Worm (Caenorhabditis elegans): ENCODE data around the gene F53G2.13.

DNA sequence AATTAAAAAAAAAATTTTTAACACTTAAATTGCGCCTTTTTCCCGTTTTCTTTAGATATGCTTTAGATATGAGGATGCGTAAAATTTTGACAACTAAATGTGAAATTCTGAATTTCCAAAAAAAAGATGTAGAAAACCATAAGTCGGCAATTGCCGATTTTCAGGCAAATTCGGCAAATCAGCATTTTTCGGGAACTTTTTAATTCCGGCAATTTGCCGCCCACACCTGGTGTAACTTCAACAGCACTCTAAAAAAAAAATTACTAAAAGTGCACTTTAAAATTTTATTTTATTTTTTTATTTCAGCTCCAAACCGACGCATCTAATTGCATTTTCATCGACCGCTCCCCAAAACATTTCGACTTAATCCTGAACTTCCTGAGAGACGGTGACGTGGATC lies 46.9 kb downstream of the F53G2.13 start, which contains the start of gene K02F6.6:
- TF ChIP-seq hnd-1 (tag; optimal IDR thresholded peaks at IDR 0.05) (no peak), ama-1 (optimal IDR thresholded peaks at IDR 0.05) (no peak), F13C5.2 (tag; optimal IDR thresholded peaks at IDR 0.05) (no peak), ets-7 (tag; optimal IDR thresholded peaks at IDR 0.05) (no peak), tbx-11 (GFP tag; IDR thresholded peaks at IDR 0.05) (no peak), scrt-1 (GFP tag; IDR thresholded peaks at IDR 0.05) (no peak), ceh-36 (tag; optimal IDR thresholded peaks at IDR 0.05) (no peak), sea-1 (GFP tag; conservative IDR thresholded peaks at IDR 0.05) (no peak), aly-1 (tag; optimal IDR thresholded peaks at IDR 0.05) (no peak), flt-1 (GFP tag; IDR thresholded peaks at IDR 0.05) (no peak), hmbx-1 (tag; optimal IDR thresholded peaks at IDR 0.05) (no peak), ceh-13 (GFP tag; optimal IDR thresholded peaks at IDR 0.05) (no peak), hmg-4 (GFP tag; optimal IDR thresholded peaks at IDR 0.05) (no peak), B0310.2 (tag; optimal IDR thresholded peaks at IDR 0.05) (no peak)

All from whole organism, early embryonic.